Worm (Caenorhabditis elegans): ENCODE measurements around the gene scl-2.

ce11 chrIV:13082836-13083763 is 25.6 kb downstream of the scl-2 start:
- TF ChIP-seq him-1 (tag; optimal IDR thresholded peaks at IDR 0.05): no peak
- no peak for TF ChIP-seq nhr-90 (tag; optimal IDR thresholded peaks at IDR 0.05)
- no peak for TF ChIP-seq snpc-3.4 (tag; optimal IDR thresholded peaks at IDR 0.05)
- TF ChIP-seq F49E8.2 (tag; optimal IDR thresholded peaks at IDR 0.05; ENCODE audit: insufficient read depth): no peak
- no peak for TF ChIP-seq pha-4 (tag; optimal IDR thresholded peaks at IDR 0.05)
- no peak for TF ChIP-seq unc-130 (GFP tag; optimal IDR thresholded peaks at IDR 0.05)
- TF ChIP-seq nhr-179 (tag; optimal IDR thresholded peaks at IDR 0.05): no peak
